Fruit fly (Drosophila melanogaster) Kc167 (cell line): ENCODE data around the gene CG1494.

Experiments
- h ChIP-seq: fragments of >200 bp; optimal IDR thresholded peaks from 3 replicates; lab custom pipeline; 2018; ENCODE audit warnings: missing external identifiers
- insv ChIP-seq: fragments of >200 bp; optimal IDR thresholded peaks from 3 replicates; lab custom pipeline; 2018; ENCODE audit warnings: missing external identifiers
- psq ChIP-seq: fragments of >200 bp; optimal IDR thresholded peaks from 2 replicates; lab custom pipeline; 2017; ENCODE audit warnings: missing external identifiers
- ttk ChIP-seq: sonication (Bioruptor generic); optimal IDR thresholded peaks from 2 replicates; lab custom pipeline; 2017; ENCODE audit warnings: missing external identifiers

- TF ChIP-seq ttk (no peak), insv (lab: Kevin White, UChicago) (no peak), h (lab: Kevin White, UChicago) (no peak), psq (lab: Kevin White, UChicago) (no peak)
Measured at dm6 chrX:21317422-21317821, 32.3 kb downstream of the CG1494 start, which contains the start of gene CG1801.
